Fruit fly (Drosophila melanogaster) whole organism, embryonic: ENCODE data around the gene CG33947.

ENCODE experiments used
- Adf1 ChIP-seq: fragments of 200-800 bp; sonication (Bioruptor generic); IDR thresholded peaks from 2 replicates; pipeline ENCODE4 v1.3.6; 2022; ENCODE audit warnings: missing biosample characterization, missing genetic modification characterization
- B-H2 ChIP-seq: fragments of 200-800 bp; sonication (Bioruptor generic); optimal IDR thresholded peaks from 2 replicates; lab custom pipeline; 2018; ENCODE audit warnings: missing biosample characterization, mild to moderate bottlenecking, missing genetic modification characterization
- BEAF-32 ChIP-seq: fragments of 200-800 bp; sonication (Bioruptor generic); optimal IDR thresholded peaks from 3 replicates; lab custom pipeline; 2017; ENCODE audit warnings: missing biosample characterization, missing genetic modification characterization, mild to moderate bottlenecking, moderate library complexity, missing genetic modification reagents
- CG10366 ChIP-seq: fragments of 200-800 bp; sonication (Bioruptor generic); IDR thresholded peaks from 2 replicates; pipeline ENCODE4 v1.3.6; 2022; ENCODE audit warnings: missing biosample characterization, missing genetic modification characterization
- CG12659 ChIP-seq: fragments of 200-800 bp; sonication (Bioruptor generic); optimal IDR thresholded peaks from 3 replicates; lab custom pipeline; 2017; ENCODE audit warnings: mild to moderate bottlenecking, missing biosample characterization, missing genetic modification reagents, missing genetic modification characterization
- CG14860 ChIP-seq: fragments of 200-800 bp; sonication (Bioruptor generic); IDR thresholded peaks from 3 replicates; pipeline ENCODE4 v1.3.6; 2022; ENCODE audit warnings: missing biosample characterization, missing genetic modification characterization; ENCODE audit not compliant: partially characterized antibody
- CG15479 ChIP-seq: fragments of 200-800 bp; sonication (Bioruptor generic); optimal IDR thresholded peaks from 3 replicates; lab custom pipeline; 2019; ENCODE audit warnings: missing biosample characterization, mild to moderate bottlenecking, missing genetic modification characterization, moderate library complexity
- CG2678 ChIP-seq: fragments of 200-800 bp; sonication (Bioruptor generic); optimal IDR thresholded peaks from 3 replicates; lab custom pipeline; 2019; ENCODE audit warnings: missing biosample characterization, mild to moderate bottlenecking, missing genetic modification characterization, moderate library complexity
- CG32767 ChIP-seq: fragments of 200-800 bp; sonication (Bioruptor generic); IDR thresholded peaks from 2 replicates; pipeline ENCODE4 v1.3.6; 2022; ENCODE audit warnings: missing biosample characterization, missing genetic modification characterization
- CG3847 ChIP-seq: fragments of 200-800 bp; sonication (Bioruptor generic); IDR thresholded peaks from 2 replicates; pipeline ENCODE4 v1.3.6; 2022; ENCODE audit warnings: missing biosample characterization, missing genetic modification characterization
- CG6272 ChIP-seq: fragments of 200-800 bp; sonication (Bioruptor generic); IDR thresholded peaks from 2 replicates; pipeline ENCODE4 v1.3.6; 2022; ENCODE audit warnings: missing biosample characterization, missing genetic modification characterization
- CG6854 ChIP-seq: fragments of 200-800 bp; sonication (Bioruptor generic); optimal IDR thresholded peaks from 3 replicates; lab custom pipeline; 2017; ENCODE audit warnings: missing biosample characterization, mild to moderate bottlenecking, missing genetic modification characterization
- CG7357 ChIP-seq: fragments of 200-800 bp; sonication (Bioruptor generic); IDR thresholded peaks from 3 replicates; pipeline ENCODE4 v1.3.6; 2022; ENCODE audit warnings: missing biosample characterization, missing genetic modification characterization
- CG8924 ChIP-seq: fragments of 200-800 bp; optimal IDR thresholded peaks from 3 replicates; lab custom pipeline; 2019; ENCODE audit warnings: missing biosample characterization, mild to moderate bottlenecking, missing genetic modification characterization, moderate library complexity
- CTCF ChIP-seq: fragments of 200-800 bp; sonication (Bioruptor generic); optimal IDR thresholded peaks from 2 replicates; lab custom pipeline; 2017; ENCODE audit warnings: missing biosample characterization, mild to moderate bottlenecking, missing genetic modification characterization, moderate library complexity
- CrebB ChIP-seq: fragments of 200-800 bp; sonication (Bioruptor generic); optimal IDR thresholded peaks from 3 replicates; lab custom pipeline; 2018; ENCODE audit warnings: missing biosample characterization, mild to moderate bottlenecking, missing genetic modification characterization
- Dad ChIP-seq: fragments of 200-800 bp; sonication (Bioruptor generic); optimal IDR thresholded peaks from 3 replicates; lab custom pipeline; 2016; ENCODE audit warnings: missing biosample characterization, missing genetic modification characterization
- Dip2 ChIP-seq: fragments of 200-800 bp; sonication (Bioruptor generic); IDR thresholded peaks from 2 replicates; pipeline ENCODE4 v1.3.6; 2022; ENCODE audit warnings: missing biosample characterization, missing genetic modification characterization
- Drgx ChIP-seq: fragments of 200-800 bp; sonication (Bioruptor generic); IDR thresholded peaks from 2 replicates; pipeline ENCODE4 v1.3.6; 2022; ENCODE audit warnings: missing biosample characterization, missing genetic modification characterization
- ERR ChIP-seq: fragments of 200-800 bp; sonication (Bioruptor generic); optimal IDR thresholded peaks from 2 replicates; lab custom pipeline; 2016; ENCODE audit warnings: missing biosample characterization, missing genetic modification characterization
- Eip74EF ChIP-seq, 2 experiments: fragments of 200-800 bp in 1 of 2; fragments of >200 bp in 1 of 2; sonication (Bioruptor generic) in 1 of 2; optimal IDR thresholded peaks; 2 replicates each; lab custom pipeline; 2017 to 2019; ENCODE audit warnings: missing biosample characterization in 2 of 2, missing genetic modification characterization in 2 of 2, mild to moderate bottlenecking in 1 of 2, moderate library complexity in 1 of 2
- Ets97D ChIP-seq: fragments of 200-800 bp; sonication (Bioruptor generic); optimal IDR thresholded peaks from 3 replicates; lab custom pipeline; 2016; ENCODE audit warnings: missing biosample characterization, missing genetic modification characterization
- H2.0 ChIP-seq: fragments of 200-800 bp; sonication (Bioruptor generic); IDR thresholded peaks from 2 replicates; pipeline ENCODE4 v1.3.6; 2022; ENCODE audit warnings: missing biosample characterization, missing genetic modification characterization
- Mad ChIP-seq: fragments of 200-800 bp; sonication (Bioruptor generic); optimal IDR thresholded peaks from 2 replicates; lab custom pipeline; 2016; ENCODE audit warnings: missing biosample characterization, missing genetic modification characterization
- Mrtf ChIP-seq: fragments of 200-800 bp; sonication (Bioruptor generic); IDR thresholded peaks from 3 replicates; pipeline ENCODE4 v1.3.6; 2022; ENCODE audit warnings: missing biosample characterization, missing genetic modification characterization
- NFAT ChIP-seq: fragments of 200-800 bp; sonication (Bioruptor generic); IDR thresholded peaks from 2 replicates; pipeline ENCODE4 v1.3.6; 2022; ENCODE audit warnings: missing biosample characterization, missing genetic modification characterization
- NfI ChIP-seq: fragments of 200-800 bp; sonication (Bioruptor generic); optimal IDR thresholded peaks from 3 replicates; lab custom pipeline; 2018; ENCODE audit warnings: missing biosample characterization, mild to moderate bottlenecking, missing genetic modification characterization, moderate library complexity
- Optix ChIP-seq: fragments of 200-800 bp; sonication (Bioruptor generic); IDR thresholded peaks from 3 replicates; pipeline ENCODE4 v1.3.6; 2022; ENCODE audit warnings: missing biosample characterization, missing genetic modification characterization
- Pdp1 ChIP-seq, 2 experiments: fragments of 200-800 bp; sonication (Bioruptor generic); optimal IDR thresholded peaks; 3 replicates each; lab custom pipeline; 2016; ENCODE audit warnings: missing biosample characterization in 2 of 2, missing genetic modification characterization in 2 of 2, mild to moderate bottlenecking in 1 of 2, moderate library complexity in 1 of 2
- cato ChIP-seq: fragments of 200-800 bp; sonication (Bioruptor generic); optimal IDR thresholded peaks from 2 replicates; lab custom pipeline; 2016; ENCODE audit warnings: missing biosample characterization, missing genetic modification characterization, borderline replicate concordance
- caup ChIP-seq: fragments of 200-800 bp; sonication (Bioruptor generic); optimal IDR thresholded peaks from 3 replicates; lab custom pipeline; 2017; ENCODE audit warnings: missing biosample characterization, mild to moderate bottlenecking, missing genetic modification characterization, moderate library complexity; ENCODE audit not compliant: severe bottlenecking
- chif ChIP-seq, 2 experiments: fragments of 200-800 bp; sonication (Bioruptor generic); optimal IDR thresholded peaks; 3 replicates each; lab custom pipeline; 2016; ENCODE audit warnings: missing biosample characterization in 2 of 2, missing genetic modification characterization in 2 of 2
- corto ChIP-seq: fragments of 200-800 bp; sonication (Bioruptor generic); optimal IDR thresholded peaks from 2 replicates; lab custom pipeline; 2016; ENCODE audit warnings: missing biosample characterization, mild to moderate bottlenecking, missing genetic modification characterization, moderate library complexity
- crc ChIP-seq: fragments of 200-800 bp; sonication (Bioruptor generic); optimal IDR thresholded peaks from 2 replicates; lab custom pipeline; 2016; ENCODE audit warnings: missing biosample characterization, missing genetic modification characterization
- ewg ChIP-seq: fragments of 200-800 bp; sonication (Bioruptor generic); optimal IDR thresholded peaks from 3 replicates; lab custom pipeline; 2017; ENCODE audit warnings: mild to moderate bottlenecking, missing biosample characterization, missing genetic modification reagents, missing genetic modification characterization
- fd102C ChIP-seq: fragments of 200-800 bp; sonication (Bioruptor generic); optimal IDR thresholded peaks from 2 replicates; lab custom pipeline; 2018; ENCODE audit warnings: missing biosample characterization, mild to moderate bottlenecking, missing genetic modification characterization, moderate library complexity
- gro ChIP-seq: fragments of 200-800 bp; sonication (Bioruptor generic); optimal IDR thresholded peaks from 2 replicates; lab custom pipeline; 2016; ENCODE audit warnings: missing biosample characterization, missing genetic modification characterization
- gt ChIP-seq: fragments of 200-800 bp; sonication (Bioruptor generic); IDR thresholded peaks from 2 replicates; pipeline ENCODE4 v1.3.6; 2022; ENCODE audit warnings: missing biosample characterization, missing genetic modification characterization
- lov ChIP-seq, 2 experiments: fragments of 200-800 bp in 1 of 2; fragments of >200 bp in 1 of 2; sonication (Bioruptor generic) in 1 of 2; IDR thresholded peaks in 1 of 2; optimal IDR thresholded peaks in 1 of 2; 2 replicates in 1 of 2; 3 replicates in 1 of 2; pipeline versions ENCODE4 v1.3.6 to Lab custom; 2017 to 2022; ENCODE audit warnings: missing biosample characterization in 1 of 2, missing genetic modification characterization in 1 of 2
- nerfin-1 ChIP-seq: fragments of 200-800 bp; sonication (Bioruptor generic); optimal IDR thresholded peaks from 3 replicates; lab custom pipeline; 2019; ENCODE audit warnings: missing biosample characterization, mild to moderate bottlenecking, missing genetic modification characterization, moderate library complexity
- nerfin-2 ChIP-seq: fragments of 200-800 bp; sonication (Bioruptor generic); IDR thresholded peaks from 2 replicates; pipeline ENCODE4 v1.3.6; 2022; ENCODE audit warnings: missing biosample characterization, missing genetic modification characterization; ENCODE audit not compliant: partially characterized antibody
- nmo ChIP-seq: fragments of 200-800 bp; sonication (Bioruptor generic); optimal IDR thresholded peaks from 2 replicates; lab custom pipeline; 2018; ENCODE audit warnings: missing biosample characterization, mild to moderate bottlenecking, missing genetic modification characterization, moderate library complexity
- pnt ChIP-seq: fragments of 200-800 bp; sonication (Bioruptor generic); optimal IDR thresholded peaks from 3 replicates; lab custom pipeline; 2016; ENCODE audit warnings: missing biosample characterization, missing genetic modification characterization
- stwl ChIP-seq: fragments of 200-800 bp; sonication (Bioruptor generic); optimal IDR thresholded peaks from 3 replicates; lab custom pipeline; 2018; ENCODE audit warnings: missing biosample characterization, mild to moderate bottlenecking, missing genetic modification characterization, moderate library complexity
- trem ChIP-seq: fragments of 200-800 bp; optimal IDR thresholded peaks from 3 replicates; lab custom pipeline; 2019; ENCODE audit warnings: missing biosample characterization, mild to moderate bottlenecking, missing genetic modification characterization, moderate library complexity
- vnd ChIP-seq: fragments of 200-800 bp; sonication (Bioruptor generic); IDR thresholded peaks from 3 replicates; pipeline ENCODE4 v1.3.6; 2022; ENCODE audit warnings: missing biosample characterization, missing genetic modification characterization; ENCODE audit not compliant: partially characterized antibody
- vvl ChIP-seq: fragments of 200-800 bp; sonication (Bioruptor generic); IDR thresholded peaks from 2 replicates; pipeline ENCODE4 v1.3.6; 2022; ENCODE audit warnings: missing biosample characterization, missing genetic modification characterization
- zf30C ChIP-seq: fragments of 200-800 bp; sonication (Bioruptor generic); optimal IDR thresholded peaks from 3 replicates; lab custom pipeline; 2018; ENCODE audit warnings: missing biosample characterization, mild to moderate bottlenecking, missing genetic modification characterization
- zfh1 ChIP-seq: fragments of 200-800 bp; sonication (Bioruptor generic); IDR thresholded peaks from 3 replicates; pipeline ENCODE4 v1.3.6; 2022; ENCODE audit warnings: missing biosample characterization, missing genetic modification characterization

Gene CG33947

dm6 chr3L:11123088-11123487, 26.8 kb downstream of the CG33947 start, which contains the start of the genes Ufd1 and NaPi-III (continued):
- TF ChIP-seq B-H2 (peak; percentile 64), lov (optimal IDR thresholded peaks at IDR 0.05; lab: Kevin White, UChicago) (no peak), lov (GFP tag; IDR thresholded peaks at IDR 0.05; lab: Robert Waterston, UW) (peak; percentile 49; the same call in 1 of the 3 replicates), caup (GFP tag; lab: Kevin White, UChicago) (peak; percentile 38), CG2678 (tag; lab: Kevin White, UChicago) (peak; percentile 15), Adf1 (GFP tag; lab: Robert Waterston, UW) (0 out of 2 replicates have a peak, but pooled peaks have one; percentile 11), fd102C (GFP tag; lab: Kevin White, UChicago) (no peak), Dad (GFP tag; lab: Kevin White, UChicago) (peak; percentile 59), vvl (GFP tag; lab: Robert Waterston, UW) (peak; percentile 59; the same call in 1 of the 2 replicates), CG6272 (peak; percentile 27; the same call in 1 of the 2 replicates), CG3847 (peak; percentile 81), CG10366 (GFP tag; lab: Robert Waterston, UW) (no peak), CG7357 (GFP tag; lab: Robert Waterston, UW) (no peak), nmo (GFP tag; lab: Kevin White, UChicago) (peak; percentile 74), corto (GFP tag; lab: Kevin White, UChicago) (no peak), CG32767 (GFP tag; lab: Robert Waterston, UW) (peak; percentile 57; the same call in 1 of the 2 replicates), trem (peak; percentile 86), CG6854 (GFP tag; lab: Kevin White, UChicago) (no peak), H2.0 (GFP tag; lab: Robert Waterston, UW) (0 out of 2 replicates have a peak, but pooled peaks have one; percentile 5), nerfin-1 (tag; lab: Kevin White, UChicago) (peak; percentile 41), BEAF-32 (peak; percentile 92), crc (no peak), NFAT (GFP tag; lab: Robert Waterston, UW) (peak; percentile 72), stwl (tag; lab: Kevin White, UChicago) (peak; percentile 83), nerfin-2 (GFP tag; lab: Robert Waterston, UW) (peak; percentile 59), vnd (GFP tag; lab: Robert Waterston, UW) (peak; percentile 61; the same call in 2 of the 3 replicates), CG14860 (GFP tag; lab: Robert Waterston, UW) (peak; percentile 64), gt (GFP tag; lab: Robert Waterston, UW) (no peak), Ets97D (GFP tag; lab: Kevin White, UChicago) (peak; percentile 92), CG8924 (tag; lab: Kevin White, UChicago) (peak; percentile 47), zf30C (GFP tag; lab: Kevin White, UChicago) (peak; percentile 26), CTCF (GFP tag; lab: Kevin White, UChicago) (peak; percentile 92), ERR (GFP tag; lab: Kevin White, UChicago) (peak; percentile 51), zfh1 (GFP tag; lab: Robert Waterston, UW) (peak; percentile 40; the same call in 2 of the 3 replicates), cato (GFP tag; lab: Kevin White, UChicago) (no peak), Optix (no peak), Mrtf (GFP tag; lab: Robert Waterston, UW) (no peak), gro (GFP tag; lab: Kevin White, UChicago) (peak; percentile 71), chif (GFP tag; optimal IDR thresholded peaks at IDR 0.05; lab: Kevin White, UChicago) (peak in 1 of 2 experiments; percentile 35), NfI (GFP tag; lab: Kevin White, UChicago) (peak; percentile 14), ewg (peak; percentile 79), Dip2 (peak; percentile 86), Mad (GFP tag; lab: Kevin White, UChicago) (peak; percentile 42), pnt (peak; percentile 26), Drgx (GFP tag; lab: Robert Waterston, UW) (peak; percentile 57), CrebB (tag; lab: Kevin White, UChicago) (peak; percentile 14), Pdp1 (GFP tag; optimal IDR thresholded peaks at IDR 0.05; lab: Kevin White, UChicago) (peak in 1 of 2 experiments; percentile 74), Eip74EF (GFP tag; optimal IDR thresholded peaks at IDR 0.05; lab: Kevin White, UChicago) (no peak), CG12659 (GFP tag; lab: Kevin White, UChicago) (peak; percentile 89), CG15479 (peak; percentile 68)
